Worm (Caenorhabditis elegans): Measurements from ENCODE around the gene F56B3.4.

The F56B3.4 gene

ce11 chrIV:805693-806092, 11.6 kb upstream of the F56B3.4 start:
- TF ChIP-seq cnd-1 (tag; optimal IDR thresholded peaks at IDR 0.05) (no peak), pha-4 (tag; optimal IDR thresholded peaks at IDR 0.05) (no peak), nhr-76 (tag; optimal IDR thresholded peaks at IDR 0.05) (no peak), unc-39 (tag; optimal IDR thresholded peaks at IDR 0.05) (no peak), ces-1 (GFP tag; optimal IDR thresholded peaks at IDR 0.05) (no peak), nhr-12 (tag; optimal IDR thresholded peaks at IDR 0.05) (no peak), ceh-83 (GFP tag; optimal IDR thresholded peaks at IDR 0.05) (no peak), drap-1 (GFP tag; optimal IDR thresholded peaks at IDR 0.05) (no peak), sem-2 (GFP tag; optimal IDR thresholded peaks at IDR 0.05) (no peak), mls-2 (tag; optimal IDR thresholded peaks at IDR 0.05) (no peak), ham-2 (GFP tag; optimal IDR thresholded peaks at IDR 0.05) (no peak), ztf-11 (tag; optimal IDR thresholded peaks at IDR 0.05) (no peak), zip-8 (tag; optimal IDR thresholded peaks at IDR 0.05) (no peak)

ce11 chrIV:804802-805201, 10.7 kb upstream of the F56B3.4 start, which contains the start of gene Y55F3BL.4:
Gene Y55F3BL.4 (plus strand): TSS chrIV:805102.
- no peak for TF ChIP-seq lsy-2 (tag; optimal IDR thresholded peaks at IDR 0.05)
- TF ChIP-seq unc-120 (tag; optimal IDR thresholded peaks at IDR 0.05; ENCODE audit: poor library complexity, severe bottlenecking) = no peak
- TF ChIP-seq ztf-11 (tag; optimal IDR thresholded peaks at IDR 0.05) = no peak
- no peak for TF ChIP-seq M03D4.4 (tag; optimal IDR thresholded peaks at IDR 0.05)

- TF ChIP-seq lsy-2 (tag; optimal IDR thresholded peaks at IDR 0.05) (no peak), tbx-8 (GFP tag; optimal IDR thresholded peaks at IDR 0.05) (no peak), cnd-1 (tag; optimal IDR thresholded peaks at IDR 0.05) (no peak), elt-3 (tag; optimal IDR thresholded peaks at IDR 0.05) (no peak), ceh-39 (tag; optimal IDR thresholded peaks at IDR 0.05) (no peak), sem-2 (GFP tag; optimal IDR thresholded peaks at IDR 0.05) (no peak), flh-1 (GFP tag; optimal IDR thresholded peaks at IDR 0.05) (no peak), M03D4.4 (tag; optimal IDR thresholded peaks at IDR 0.05) (no peak), ceh-83 (GFP tag; optimal IDR thresholded peaks at IDR 0.05) (no peak), nhr-12 (tag; optimal IDR thresholded peaks at IDR 0.05) (no peak), unc-39 (tag; optimal IDR thresholded peaks at IDR 0.05) (no peak), lin-13 (tag; optimal IDR thresholded peaks at IDR 0.05) (no peak), drap-1 (GFP tag; optimal IDR thresholded peaks at IDR 0.05) (no peak), lin-32 (GFP tag; optimal IDR thresholded peaks at IDR 0.05) (no peak), blmp-1 (tag; optimal IDR thresholded peaks at IDR 0.05) (no peak)
These were observed 7.1 kb upstream of the F56B3.4 start for ce11 chrIV:801162-801561.

- no peak for TF ChIP-seq unc-39 (tag; optimal IDR thresholded peaks at IDR 0.05)
- no peak for TF ChIP-seq nhr-2 (tag; optimal IDR thresholded peaks at IDR 0.05)
- no peak for TF ChIP-seq unc-120 (tag; optimal IDR thresholded peaks at IDR 0.05; ENCODE audit: poor library complexity, severe bottlenecking)
- TF ChIP-seq bed-3 (GFP tag; optimal IDR thresholded peaks at IDR 0.05) = no peak
- TF ChIP-seq flh-1 (GFP tag; optimal IDR thresholded peaks at IDR 0.05) = no peak
- TF ChIP-seq M03D4.4 (tag; optimal IDR thresholded peaks at IDR 0.05) = no peak
- TF ChIP-seq hlh-1 (tag; optimal IDR thresholded peaks at IDR 0.05) = no peak
- no peak for TF ChIP-seq elt-1 (tag; optimal IDR thresholded peaks at IDR 0.05; ENCODE audit: borderline replicate concordance, insufficient read depth)
These were observed 6.4 kb upstream of the F56B3.4 start, which contains the start of gene mrpl-46 for ce11 chrIV:800518-800917. Gene mrpl-46 (plus strand): TSS chrIV:800818.

DNA sequence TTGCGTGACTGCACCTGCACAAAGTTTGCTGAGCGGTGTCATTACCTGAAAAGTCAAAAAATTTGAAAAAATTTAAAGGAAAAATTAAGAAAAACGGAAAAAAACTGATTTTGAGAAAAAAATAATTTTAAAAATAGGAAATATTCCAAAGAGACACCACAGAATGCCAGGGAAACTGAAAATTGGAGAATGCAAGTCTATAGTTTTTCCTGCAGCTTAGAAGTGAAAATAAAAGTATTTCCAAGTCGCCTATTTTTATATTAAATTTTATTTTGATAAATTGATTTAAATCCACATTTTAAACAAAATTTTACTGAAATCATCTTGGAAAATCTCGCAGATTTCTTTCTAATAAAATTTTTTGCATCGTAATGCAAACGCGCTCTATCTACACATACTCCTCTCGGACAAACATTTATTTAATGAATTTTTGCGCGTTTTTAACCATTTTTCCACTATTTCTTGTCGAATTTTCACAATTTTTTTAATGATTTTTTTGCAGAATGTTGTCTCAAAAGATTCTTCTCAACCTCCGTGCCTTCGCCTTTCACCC, 2.5 kb upstream of the F56B3.4 start, which contains the start of the genes F56B3.11 and ech-5:
TSS of gene F56B3.11 (minus strand) at position 51 of the 553 bp plus-strand sequence.
TSS of gene ech-5 (plus strand) at position 503 of the 553 bp plus-strand sequence.
- no peak for TF ChIP-seq nhr-76 (tag; optimal IDR thresholded peaks at IDR 0.05)
- no peak for TF ChIP-seq zip-8 (tag; optimal IDR thresholded peaks at IDR 0.05)
- peak; percentile 20 for TF ChIP-seq mep-1 (tag; optimal IDR thresholded peaks at IDR 0.05)
- TF ChIP-seq blmp-1 (tag; optimal IDR thresholded peaks at IDR 0.05) = no peak
- no peak for TF ChIP-seq nhr-12 (tag; optimal IDR thresholded peaks at IDR 0.05)
- TF ChIP-seq elt-1 (tag; optimal IDR thresholded peaks at IDR 0.05; ENCODE audit: borderline replicate concordance, insufficient read depth) = no peak
- TF ChIP-seq M03D4.4 (tag; optimal IDR thresholded peaks at IDR 0.05) = peak; percentile 37
- TF ChIP-seq tbx-8 (GFP tag; optimal IDR thresholded peaks at IDR 0.05) = no peak
- TF ChIP-seq ceh-83 (GFP tag; optimal IDR thresholded peaks at IDR 0.05) = peak; percentile 49
- TF ChIP-seq elt-3 (tag; optimal IDR thresholded peaks at IDR 0.05) = no peak
- TF ChIP-seq drap-1 (GFP tag; optimal IDR thresholded peaks at IDR 0.05) = peak; percentile 34
- peak; percentile 80 for TF ChIP-seq ces-1 (GFP tag; optimal IDR thresholded peaks at IDR 0.05)
- no peak for TF ChIP-seq cnd-1 (tag; optimal IDR thresholded peaks at IDR 0.05)
- TF ChIP-seq ztf-11 (tag; optimal IDR thresholded peaks at IDR 0.05) = no peak
- TF ChIP-seq flh-1 (GFP tag; optimal IDR thresholded peaks at IDR 0.05) = no peak
- TF ChIP-seq snpc-4 (tag; optimal IDR thresholded peaks at IDR 0.05) = no peak
- peak; percentile 69 for TF ChIP-seq lsy-2 (tag; optimal IDR thresholded peaks at IDR 0.05)
- TF ChIP-seq nhr-28 (tag; optimal IDR thresholded peaks at IDR 0.05) = no peak
- peak; percentile 55 for TF ChIP-seq bed-3 (GFP tag; optimal IDR thresholded peaks at IDR 0.05)
- TF ChIP-seq nhr-237 (tag; optimal IDR thresholded peaks at IDR 0.05) = peak; percentile 82
- TF ChIP-seq lin-13 (tag; optimal IDR thresholded peaks at IDR 0.05) = no peak
- no peak for TF ChIP-seq sem-2 (GFP tag; optimal IDR thresholded peaks at IDR 0.05)
- no peak for TF ChIP-seq lin-32 (GFP tag; optimal IDR thresholded peaks at IDR 0.05)
- TF ChIP-seq ceh-43 (GFP tag; optimal IDR thresholded peaks at IDR 0.05) = peak; percentile 26
- TF ChIP-seq ham-2 (GFP tag; optimal IDR thresholded peaks at IDR 0.05) = no peak
- TF ChIP-seq sptf-1 (tag; optimal IDR thresholded peaks at IDR 0.05) = peak; percentile 81
- no peak for TF ChIP-seq mls-2 (tag; optimal IDR thresholded peaks at IDR 0.05)
- peak; percentile 36 for TF ChIP-seq mab-5 (tag; optimal IDR thresholded peaks at IDR 0.05)
